Fruit fly (Drosophila melanogaster): ENCODE results near the gene CG13255.

CG13255 gene

DNA sequence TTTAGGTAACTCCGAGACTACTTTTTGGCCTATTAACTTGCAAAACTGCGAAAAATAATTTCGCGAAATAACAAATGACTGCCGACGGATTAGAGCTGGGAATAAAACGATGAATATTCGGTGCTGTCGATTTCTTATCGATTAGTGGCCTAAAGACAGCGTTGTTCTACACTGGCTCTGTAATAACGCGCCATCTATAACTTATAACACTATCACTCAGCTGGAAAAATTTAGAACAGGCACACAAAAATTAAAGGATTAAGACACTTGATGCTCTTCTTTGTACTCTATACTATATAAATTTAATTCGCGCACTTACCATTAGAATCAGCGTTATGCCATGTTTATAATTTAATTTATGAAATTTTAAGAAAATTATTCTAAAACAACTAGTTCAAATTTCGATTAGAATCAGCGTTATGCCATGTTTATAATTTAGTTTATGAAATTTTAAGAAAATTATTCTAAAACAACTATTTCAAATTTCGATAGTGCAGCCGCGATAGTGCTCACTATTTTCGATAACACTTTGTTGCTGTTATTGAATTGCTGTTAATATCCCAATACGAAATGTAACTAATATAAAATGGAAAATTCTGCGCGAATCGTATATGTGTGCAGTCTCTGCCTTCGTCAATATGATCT lies 4.3 kb downstream of the CG13255 start, which contains the start of the genes CSN3 and CG11456 (continued):
- no peak for TF ChIP-seq CG8359 (GFP tag; optimal IDR thresholded peaks at IDR 0.05; ENCODE audit: borderline replicate concordance)
- no peak for TF ChIP-seq Sox102F (GFP tag; optimal IDR thresholded peaks at IDR 0.05)
- no peak for TF ChIP-seq Nf-YB (GFP tag; optimal IDR thresholded peaks at IDR 0.05)
- no peak for TF ChIP-seq CG11695 (GFP tag; IDR thresholded peaks at IDR 0.05)
- no peak for TF ChIP-seq Vsx1 (GFP tag; optimal IDR thresholded peaks at IDR 0.05)
- TF ChIP-seq tup (GFP tag; optimal IDR thresholded peaks at IDR 0.05): no peak
- TF ChIP-seq CG10147 (GFP tag; optimal IDR thresholded peaks at IDR 0.05): no peak
- peak; percentile 64 for TF ChIP-seq CG12155 (GFP tag; optimal IDR thresholded peaks at IDR 0.05)
- TF ChIP-seq row (GFP tag; IDR thresholded peaks at IDR 0.05): peak; percentile 49
- peak; percentile 36 for TF ChIP-seq Sin3A (optimal IDR thresholded peaks at IDR 0.05)
- peak; percentile 44 for TF ChIP-seq pum (GFP tag; optimal IDR thresholded peaks at IDR 0.05)
- TF ChIP-seq HHEX (GFP tag; optimal IDR thresholded peaks at IDR 0.05): no peak
- TF ChIP-seq tna (GFP tag; IDR thresholded peaks at IDR 0.05; ENCODE audit: partially characterized antibody): peak; percentile 69
- TF ChIP-seq chn (GFP tag; optimal IDR thresholded peaks at IDR 0.05): peak; percentile 47
- TF ChIP-seq E2f1 (GFP tag; IDR thresholded peaks at IDR 0.05): no peak
- TF ChIP-seq br (optimal IDR thresholded peaks at IDR 0.05): no peak
- no peak for TF ChIP-seq bowl (GFP tag; IDR thresholded peaks at IDR 0.05)
- no peak for TF ChIP-seq fd64A (GFP tag; optimal IDR thresholded peaks at IDR 0.05)
- no peak for TF ChIP-seq gsb (GFP tag; IDR thresholded peaks at IDR 0.05)
- TF ChIP-seq wdn (GFP tag; IDR thresholded peaks at IDR 0.05): no peak
- TF ChIP-seq CG31441 (GFP tag; IDR thresholded peaks at IDR 0.05): no peak
- peak; percentile 9 for TF ChIP-seq CG3065 (GFP tag; optimal IDR thresholded peaks at IDR 0.05)
- peak; percentile 58 for TF ChIP-seq CG9609 (GFP tag; optimal IDR thresholded peaks at IDR 0.05)
- peak; percentile 73 for TF ChIP-seq CG33213 (GFP tag; optimal IDR thresholded peaks at IDR 0.05)
- TF ChIP-seq CG9437 (GFP tag; optimal IDR thresholded peaks at IDR 0.05): no peak
- no peak for TF ChIP-seq Usf (GFP tag; optimal IDR thresholded peaks at IDR 0.05)
- TF ChIP-seq CG16813 (GFP tag; IDR thresholded peaks at IDR 0.05; ENCODE audit: partially characterized antibody): peak; percentile 67
- TF ChIP-seq CG3838 (GFP tag; optimal IDR thresholded peaks at IDR 0.05): no peak
- TF ChIP-seq Max (GFP tag; optimal IDR thresholded peaks at IDR 0.05): peak; percentile 58
- TF ChIP-seq CG10274 (GFP tag; optimal IDR thresholded peaks at IDR 0.05): no peak
- no peak for TF ChIP-seq CG1529 (GFP tag; optimal IDR thresholded peaks at IDR 0.05)
- no peak for TF ChIP-seq bigmax (GFP tag; optimal IDR thresholded peaks at IDR 0.05)
- TF ChIP-seq ssp (GFP tag; IDR thresholded peaks at IDR 0.05): no peak
- TF ChIP-seq Blimp-1 (GFP tag; optimal IDR thresholded peaks at IDR 0.05): no peak
- TF ChIP-seq exex (tag; optimal IDR thresholded peaks at IDR 0.05): no peak
- no peak for TF ChIP-seq lola (GFP tag; optimal IDR thresholded peaks at IDR 0.05)
- peak; percentile 51 for TF ChIP-seq CG1647 (GFP tag; optimal IDR thresholded peaks at IDR 0.05)
- TF ChIP-seq disco-r (GFP tag; optimal IDR thresholded peaks at IDR 0.05): no peak
- no peak for TF ChIP-seq Optix (GFP tag; IDR thresholded peaks at IDR 0.05)
- peak; percentile 77 for TF ChIP-seq CG13287 (GFP tag; IDR thresholded peaks at IDR 0.05; ENCODE audit: partially characterized antibody)
- no peak for TF ChIP-seq CG10959 (GFP tag; IDR thresholded peaks at IDR 0.05)
- TF ChIP-seq Opbp (GFP tag; IDR thresholded peaks at IDR 0.05; ENCODE audit: partially characterized antibody): peak; percentile 71
- no peak for TF ChIP-seq Atf-2 (GFP tag; optimal IDR thresholded peaks at IDR 0.05)
- TF ChIP-seq Ada2b (GFP tag; IDR thresholded peaks at IDR 0.05): peak; percentile 39; the same call in 1 of the 2 replicates
- peak; percentile 98 for TF ChIP-seq CG8290 (GFP tag; optimal IDR thresholded peaks at IDR 0.05)
- peak; percentile 96 to 97 for TF ChIP-seq CG8290 (tag; optimal IDR thresholded peaks at IDR 0.05)
- TF ChIP-seq her (GFP tag; optimal IDR thresholded peaks at IDR 0.05): peak; percentile 13
- peak; percentile 48 for TF ChIP-seq CG4424 (GFP tag; optimal IDR thresholded peaks at IDR 0.05)
- no peak for TF ChIP-seq sens-2 (GFP tag; IDR thresholded peaks at IDR 0.05)
- TF ChIP-seq abd-A (tag; optimal IDR thresholded peaks at IDR 0.05): no peak
- TF ChIP-seq Ravus (GFP tag; IDR thresholded peaks at IDR 0.05): no peak

Measured in whole organism, embryonic.